Fruit fly (Drosophila melanogaster): Measurements from ENCODE around the gene CG14252.

- TF ChIP-seq CG7101 (tag; optimal IDR thresholded peaks at IDR 0.05), result no peak
- no peak for TF ChIP-seq CG11617 (GFP tag; optimal IDR thresholded peaks at IDR 0.05)
- no peak for TF ChIP-seq CG5204 (GFP tag; optimal IDR thresholded peaks at IDR 0.05)
- no peak for TF ChIP-seq Mnt (GFP tag; optimal IDR thresholded peaks at IDR 0.05)
- TF ChIP-seq kay (GFP tag; ENCODE audit: borderline replicate concordance), result no peak
- no peak for TF ChIP-seq CG1620 (GFP tag; optimal IDR thresholded peaks at IDR 0.05)
- TF ChIP-seq CG12768 (GFP tag; optimal IDR thresholded peaks at IDR 0.05), result no peak
- no peak for TF ChIP-seq toe (GFP tag; optimal IDR thresholded peaks at IDR 0.05)
- TF ChIP-seq ovo (GFP tag; optimal IDR thresholded peaks at IDR 0.05), result no peak
- TF ChIP-seq CG14711 (tag; optimal IDR thresholded peaks at IDR 0.05), result no peak
- no peak for TF ChIP-seq Hr96 (GFP tag; optimal IDR thresholded peaks at IDR 0.05)
- no peak for TF ChIP-seq pad (GFP tag; optimal IDR thresholded peaks at IDR 0.05)
Observed at dm6 chr3R:26984437-26984836, 39.1 kb downstream of the CG14252 start.

Data from whole organism, adult.